Worm (Caenorhabditis elegans) whole organism, L4/young adult: ENCODE results near the gene egl-6.

ENCODE experiments used
- W03F9.2 ChIP-seq: fragments of 150-350 bp; optimal IDR thresholded peaks from 2 replicates; lab custom pipeline; 2014; ENCODE audit warnings: missing biosample characterization, missing genetic modification characterization
- dao-5 ChIP-seq: sonication (generic microtip); optimal IDR thresholded peaks from 2 replicates; lab custom pipeline; 2016; ENCODE audit warnings: missing genotype, missing genetic modification characterization, moderate library complexity, missing compliant biosample characterization
- him-1 ChIP-seq: sonication (generic microtip); optimal IDR thresholded peaks from 2 replicates; lab custom pipeline; 2016; ENCODE audit warnings: missing genotype, missing genetic modification reagents, missing genetic modification characterization, missing compliant biosample characterization

DNA sequence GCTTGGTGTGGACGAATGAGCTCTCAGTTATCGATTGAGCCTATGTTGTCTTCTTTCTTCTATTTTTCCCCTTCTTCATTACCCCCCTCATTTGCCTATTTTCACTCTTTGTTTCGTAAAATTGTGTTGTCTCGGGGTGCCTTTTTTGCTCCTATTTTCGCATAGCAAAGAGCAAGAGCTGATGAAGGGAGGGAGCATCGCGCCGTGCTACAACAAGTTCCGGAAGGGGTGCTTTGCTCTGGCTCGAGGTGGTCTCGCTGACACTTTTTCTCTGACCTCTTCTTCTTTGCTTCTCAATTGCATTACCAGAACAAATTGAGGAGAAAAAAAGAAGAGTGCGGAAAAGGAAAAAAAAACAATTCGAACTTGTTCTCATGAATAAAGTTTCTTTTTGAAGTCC, 34.9 kb upstream of the egl-6 start:
- TF ChIP-seq him-1 (peak; percentile 3), dao-5 (tag; lab: Kevin White, UChicago) (no peak), W03F9.2 (tag; lab: Kevin White, UChicago) (no peak)
